Worm (Caenorhabditis elegans) whole organism, early embryonic: ENCODE measurements around the gene C34C6.3.

Experiments
- B0310.2 ChIP-seq: sonication (generic microtip); optimal IDR thresholded peaks from 2 replicates; lab custom pipeline; 2016; ENCODE audit warnings: mild to moderate bottlenecking, missing genetic modification characterization, missing compliant biosample characterization
- F13C5.2 ChIP-seq: sonication (generic microtip); optimal IDR thresholded peaks from 2 replicates; lab custom pipeline; 2017; ENCODE audit warnings: mild to moderate bottlenecking, missing genetic modification characterization, inconsistent platforms, missing compliant biosample characterization
- aly-1 ChIP-seq: sonication (generic microtip); optimal IDR thresholded peaks from 2 replicates; lab custom pipeline; 2016; ENCODE audit warnings: missing genetic modification characterization, missing compliant biosample characterization
- ama-1 ChIP-seq: fragments of 150-350 bp; optimal IDR thresholded peaks from 2 replicates; lab custom pipeline; 2014
- ceh-13 ChIP-seq: fragments of 200-800 bp; sonication (Bioruptor generic); optimal IDR thresholded peaks from 2 replicates; lab custom pipeline; 2018; ENCODE audit warnings: mild to moderate bottlenecking, missing genetic modification characterization, missing compliant biosample characterization
- ceh-36 ChIP-seq: sonication (generic microtip); optimal IDR thresholded peaks from 2 replicates; lab custom pipeline; 2016; ENCODE audit warnings: missing genetic modification characterization, inconsistent platforms, missing compliant biosample characterization
- ets-7 ChIP-seq: sonication (generic microtip); optimal IDR thresholded peaks from 2 replicates; lab custom pipeline; 2016; ENCODE audit warnings: missing genotype, missing genetic modification characterization, missing compliant biosample characterization
- flt-1 ChIP-seq: fragments of 200-800 bp; sonication (Bioruptor generic); IDR thresholded peaks from 2 replicates; pipeline ENCODE4 v1.3.6; 2022; ENCODE audit warnings: missing genetic modification characterization, missing compliant biosample characterization
- hmbx-1 ChIP-seq: sonication (generic microtip); optimal IDR thresholded peaks from 2 replicates; lab custom pipeline; 2016; ENCODE audit warnings: mild to moderate bottlenecking, missing genetic modification characterization, missing compliant biosample characterization
- hmg-4 ChIP-seq: fragments of 200-800 bp; sonication (Bioruptor generic); optimal IDR thresholded peaks from 2 replicates; lab custom pipeline; 2018; ENCODE audit warnings: mild to moderate bottlenecking, missing genetic modification characterization, missing compliant biosample characterization
- pes-1 ChIP-seq: fragments of 200-800 bp; sonication (Bioruptor generic); IDR thresholded peaks from 2 replicates; pipeline ENCODE4 v1.3.6; 2022; ENCODE audit warnings: missing genetic modification reagents, missing genetic modification characterization, missing compliant biosample characterization
- tbx-11 ChIP-seq: fragments of 200-800 bp; sonication (Bioruptor generic); IDR thresholded peaks from 2 replicates; pipeline ENCODE4 v1.3.6; 2022; ENCODE audit warnings: missing genetic modification characterization, missing compliant biosample characterization
- tbx-37 ChIP-seq: fragments of 200-800 bp; sonication (Bioruptor generic); conservative IDR thresholded peaks from 2 replicates; pipeline ENCODE4 v1.3.6; 2022; ENCODE audit warnings: missing genetic modification reagents, missing genetic modification characterization, missing compliant biosample characterization
- tra-4 ChIP-seq: sonication (generic microtip); optimal IDR thresholded peaks from 2 replicates; lab custom pipeline; 2017; ENCODE audit warnings: missing genetic modification characterization, missing compliant biosample characterization

Gene C34C6.3

DNA sequence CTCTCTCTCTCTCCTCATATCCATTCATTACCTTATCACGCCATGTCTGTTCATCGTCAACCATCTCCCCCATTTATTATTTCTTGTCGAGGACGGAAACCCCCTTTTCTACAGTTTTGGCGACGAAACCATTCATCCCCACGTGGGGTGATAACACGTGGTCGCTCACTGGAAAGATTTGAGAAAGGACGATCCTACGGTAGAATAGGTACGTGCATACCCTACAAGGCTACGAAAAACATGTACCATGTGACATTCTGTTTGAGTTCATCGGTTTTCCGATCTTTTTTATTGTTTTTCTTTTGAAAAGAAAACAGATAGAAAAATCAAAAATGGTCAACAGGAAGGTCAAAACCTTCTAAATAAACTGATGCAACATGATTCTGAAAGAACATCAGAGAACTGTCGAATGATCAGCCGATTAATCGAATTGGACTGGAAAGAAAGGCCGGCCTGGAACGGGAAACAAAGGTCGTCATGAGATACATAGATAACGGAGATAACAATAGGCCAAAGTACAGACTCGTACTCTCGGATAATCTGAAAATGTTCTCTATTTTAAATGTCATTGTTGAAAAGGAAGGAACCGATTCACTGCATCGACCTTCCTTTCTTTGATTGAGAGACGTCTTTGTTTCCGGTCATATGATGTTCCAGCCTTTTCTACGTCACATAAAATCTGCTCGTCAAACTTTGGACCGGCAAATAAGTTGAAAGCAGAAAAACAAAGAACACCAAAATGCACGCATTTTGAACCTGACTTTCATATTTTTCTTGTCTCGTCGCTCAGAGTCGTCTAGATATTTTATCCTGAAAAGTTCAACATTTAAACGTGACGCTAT, 50.5 kb downstream of the C34C6.3 start:
- TF ChIP-seq ama-1 (no peak), flt-1 (no peak), hmbx-1 (no peak), tbx-11 (GFP tag; lab: Robert Waterston, UW) (no peak), ceh-36 (tag; lab: Kevin White, UChicago) (no peak), ets-7 (tag; lab: Kevin White, UChicago) (no peak)

- TF ChIP-seq ets-7 (tag; lab: Kevin White, UChicago) (no peak), ama-1 (no peak), ceh-36 (tag; lab: Kevin White, UChicago) (no peak), tbx-11 (GFP tag; lab: Robert Waterston, UW) (no peak), F13C5.2 (tag; lab: Kevin White, UChicago) (no peak), B0310.2 (no peak), aly-1 (tag; lab: Kevin White, UChicago) (no peak), hmg-4 (GFP tag; lab: Kevin White, UChicago) (no peak), hmbx-1 (no peak), tra-4 (tag; lab: Kevin White, UChicago) (no peak), pes-1 (no peak), ceh-13 (GFP tag; lab: Kevin White, UChicago) (no peak), tbx-37 (GFP tag; lab: Robert Waterston, UW) (no peak), flt-1 (no peak)
Measured at ce11 chrII:8742972-8743371, 51.3 kb downstream of the C34C6.3 start.

ce11 chrII:8743379-8744173, 51.9 kb downstream of the C34C6.3 start, which contains the start of gene mak-1:
TSS of gene mak-1 (plus strand) at chrII:8744071.
- TF ChIP-seq ceh-36 (tag; lab: Kevin White, UChicago): no peak
- peak; percentile 6 for TF ChIP-seq hmg-4 (GFP tag; lab: Kevin White, UChicago)
